Worm (Caenorhabditis elegans): Measurements from ENCODE around the gene mlc-4.

Gene mlc-4

ce11 chrIII:3423924-3424323 lies 30.3 kb upstream of the mlc-4 start:
- TF ChIP-seq tra-4 (tag; optimal IDR thresholded peaks at IDR 0.05) (no peak), tbx-37 (GFP tag; conservative IDR thresholded peaks at IDR 0.05) (0 out of 2 replicates have a peak, but pooled peaks have one; percentile 4)

DNA sequence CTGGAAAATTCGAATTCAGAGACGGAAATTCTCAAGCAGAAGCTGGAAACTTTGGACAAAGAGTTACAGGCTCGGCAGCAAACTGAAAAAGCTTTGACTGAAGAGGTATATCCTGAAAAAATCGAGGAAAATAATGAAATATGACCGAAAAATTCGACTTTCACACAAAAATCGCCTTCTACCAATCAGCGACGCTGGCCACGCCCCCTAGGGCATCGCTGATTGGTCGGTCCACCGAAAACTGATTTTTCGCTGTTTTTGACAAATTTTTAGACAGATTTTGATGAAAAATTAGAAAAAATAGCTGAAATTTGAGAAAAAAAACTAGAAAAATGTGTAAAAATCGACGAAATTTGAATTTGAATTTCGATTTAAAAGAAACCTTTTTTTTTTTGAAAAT lies 25.3 kb upstream of the mlc-4 start:
- TF ChIP-seq tra-4 (tag; optimal IDR thresholded peaks at IDR 0.05) (no peak), tbx-37 (GFP tag; conservative IDR thresholded peaks at IDR 0.05) (no peak), F13C5.2 (tag; optimal IDR thresholded peaks at IDR 0.05) (no peak), sea-1 (GFP tag; conservative IDR thresholded peaks at IDR 0.05) (no peak), scrt-1 (GFP tag; IDR thresholded peaks at IDR 0.05) (no peak), aly-1 (tag; optimal IDR thresholded peaks at IDR 0.05) (no peak), flt-1 (GFP tag; IDR thresholded peaks at IDR 0.05) (no peak), ceh-36 (tag; optimal IDR thresholded peaks at IDR 0.05) (no peak), hmg-4 (GFP tag; optimal IDR thresholded peaks at IDR 0.05) (no peak)

DNA sequence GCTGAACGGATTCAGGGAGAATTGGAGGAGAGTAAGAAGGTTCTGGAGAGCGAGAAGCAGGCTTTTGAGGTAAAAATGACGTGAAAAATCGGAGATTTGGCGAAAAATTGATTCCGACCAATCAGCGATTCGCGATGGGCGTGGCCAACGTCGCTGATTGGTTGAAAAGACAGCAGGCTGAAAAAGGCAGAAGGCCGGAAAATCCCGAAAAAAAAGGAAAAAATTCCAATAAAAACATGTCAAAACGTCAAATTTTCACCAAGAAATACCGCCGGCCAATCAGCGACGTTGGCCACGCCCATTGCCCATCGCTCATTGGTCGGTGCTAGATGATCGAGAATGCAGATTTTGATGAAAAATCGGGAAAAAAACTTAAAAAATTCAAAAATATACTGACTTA lies 23.9 kb upstream of the mlc-4 start:
- TF ChIP-seq tra-4 (tag; optimal IDR thresholded peaks at IDR 0.05) (no peak), F13C5.2 (tag; optimal IDR thresholded peaks at IDR 0.05) (no peak), tbx-11 (GFP tag; IDR thresholded peaks at IDR 0.05) (no peak), tbx-37 (GFP tag; conservative IDR thresholded peaks at IDR 0.05) (no peak), ama-1 (optimal IDR thresholded peaks at IDR 0.05) (no peak), pes-1 (GFP tag; IDR thresholded peaks at IDR 0.05) (no peak), hmg-4 (GFP tag; optimal IDR thresholded peaks at IDR 0.05) (no peak), B0310.2 (tag; optimal IDR thresholded peaks at IDR 0.05) (no peak), hnd-1 (tag; optimal IDR thresholded peaks at IDR 0.05) (no peak), aly-1 (tag; optimal IDR thresholded peaks at IDR 0.05) (no peak), hmbx-1 (tag; optimal IDR thresholded peaks at IDR 0.05) (no peak), scrt-1 (GFP tag; IDR thresholded peaks at IDR 0.05) (no peak)

DNA sequence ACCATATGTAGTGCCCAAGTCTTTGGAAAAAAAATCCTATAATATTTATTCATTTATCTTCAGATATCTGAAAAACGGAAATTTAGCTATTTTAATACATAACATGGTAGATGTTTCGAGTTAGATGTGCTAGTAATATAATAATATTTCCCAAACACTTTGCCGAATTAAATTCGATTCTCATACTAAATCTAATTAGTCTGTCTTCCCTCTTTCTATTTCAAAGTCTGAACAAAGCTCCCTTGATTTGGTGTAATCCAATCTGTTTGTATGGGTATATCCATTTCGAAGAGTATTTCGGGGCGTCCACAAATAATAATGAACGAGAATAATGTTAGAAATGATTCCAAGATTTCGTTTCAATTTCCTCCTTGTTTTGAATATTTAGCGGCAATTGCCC lies 20.8 kb upstream of the mlc-4 start:
- no peak for TF ChIP-seq B0310.2 (tag; optimal IDR thresholded peaks at IDR 0.05)
- no peak for TF ChIP-seq aly-1 (tag; optimal IDR thresholded peaks at IDR 0.05)
- TF ChIP-seq scrt-1 (GFP tag; IDR thresholded peaks at IDR 0.05) = no peak
- no peak for TF ChIP-seq ceh-36 (tag; optimal IDR thresholded peaks at IDR 0.05)

DNA sequence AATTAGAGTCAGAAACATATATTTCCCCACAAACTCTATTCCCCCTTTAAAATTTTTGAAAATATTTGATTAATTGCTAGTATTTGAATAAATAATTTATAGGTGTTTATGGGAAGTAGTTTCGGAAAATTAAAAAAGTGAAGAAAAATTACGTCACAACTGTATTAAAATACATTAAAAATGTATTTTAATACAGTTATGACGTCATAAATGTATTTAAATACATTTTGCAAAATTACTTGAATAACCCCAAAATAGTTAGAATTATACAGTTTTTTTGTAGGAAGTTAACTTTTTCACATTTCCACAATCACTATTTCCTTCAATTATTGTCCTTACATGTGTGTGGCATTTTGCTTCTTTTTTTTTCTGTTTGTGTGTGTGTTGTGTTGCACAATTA lies 19.9 kb upstream of the mlc-4 start:
- TF ChIP-seq ama-1 (optimal IDR thresholded peaks at IDR 0.05) (no peak), ets-7 (tag; optimal IDR thresholded peaks at IDR 0.05) (no peak), tra-4 (tag; optimal IDR thresholded peaks at IDR 0.05) (no peak), B0310.2 (tag; optimal IDR thresholded peaks at IDR 0.05) (no peak), aly-1 (tag; optimal IDR thresholded peaks at IDR 0.05) (no peak), F13C5.2 (tag; optimal IDR thresholded peaks at IDR 0.05) (no peak), scrt-1 (GFP tag; IDR thresholded peaks at IDR 0.05) (no peak), hnd-1 (tag; optimal IDR thresholded peaks at IDR 0.05) (no peak), pes-1 (GFP tag; IDR thresholded peaks at IDR 0.05) (no peak), tbx-37 (GFP tag; conservative IDR thresholded peaks at IDR 0.05) (no peak), sea-1 (GFP tag; conservative IDR thresholded peaks at IDR 0.05) (no peak), ceh-36 (tag; optimal IDR thresholded peaks at IDR 0.05) (no peak), flt-1 (GFP tag; IDR thresholded peaks at IDR 0.05) (no peak), hmbx-1 (tag; optimal IDR thresholded peaks at IDR 0.05) (no peak), hmg-4 (GFP tag; optimal IDR thresholded peaks at IDR 0.05) (no peak)

DNA sequence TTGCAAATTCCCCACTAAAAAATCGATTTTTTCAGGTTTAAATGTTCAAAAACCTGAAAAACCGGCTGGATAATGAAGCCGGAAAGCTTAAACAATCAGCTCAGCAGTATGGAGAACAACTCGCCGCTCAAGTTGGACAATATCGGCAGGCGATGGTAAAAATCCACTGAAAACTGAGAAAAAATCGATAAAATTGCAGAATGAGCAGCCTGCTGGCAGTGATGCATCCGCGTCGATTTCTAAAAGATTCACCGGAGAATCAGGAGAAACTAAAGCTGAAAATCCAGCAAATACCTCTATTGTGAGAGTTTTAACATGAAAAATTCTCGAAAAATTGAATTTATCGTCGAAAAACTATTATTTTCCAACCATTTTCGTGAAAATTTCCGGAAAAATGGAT lies 11.9 kb upstream of the mlc-4 start, which contains the start of gene golg-4:
Gene golg-4, plus strand, starts transcription at position 34 of the 400 bp plus-strand sequence.
- TF ChIP-seq F13C5.2 (tag; optimal IDR thresholded peaks at IDR 0.05) (no peak), ceh-36 (tag; optimal IDR thresholded peaks at IDR 0.05) (no peak), pes-1 (GFP tag; IDR thresholded peaks at IDR 0.05) (no peak), hmbx-1 (tag; optimal IDR thresholded peaks at IDR 0.05) (no peak), ceh-13 (GFP tag; optimal IDR thresholded peaks at IDR 0.05) (no peak), B0310.2 (tag; optimal IDR thresholded peaks at IDR 0.05) (no peak), flt-1 (GFP tag; IDR thresholded peaks at IDR 0.05) (no peak), sea-1 (GFP tag; conservative IDR thresholded peaks at IDR 0.05) (no peak), hnd-1 (tag; optimal IDR thresholded peaks at IDR 0.05) (no peak), tbx-11 (GFP tag; IDR thresholded peaks at IDR 0.05) (no peak), ets-7 (tag; optimal IDR thresholded peaks at IDR 0.05) (no peak), aly-1 (tag; optimal IDR thresholded peaks at IDR 0.05) (no peak), tra-4 (tag; optimal IDR thresholded peaks at IDR 0.05) (no peak), scrt-1 (GFP tag; IDR thresholded peaks at IDR 0.05) (no peak), ama-1 (optimal IDR thresholded peaks at IDR 0.05) (no peak), hmg-4 (GFP tag; optimal IDR thresholded peaks at IDR 0.05) (no peak), tbx-37 (GFP tag; conservative IDR thresholded peaks at IDR 0.05) (no peak)

DNA sequence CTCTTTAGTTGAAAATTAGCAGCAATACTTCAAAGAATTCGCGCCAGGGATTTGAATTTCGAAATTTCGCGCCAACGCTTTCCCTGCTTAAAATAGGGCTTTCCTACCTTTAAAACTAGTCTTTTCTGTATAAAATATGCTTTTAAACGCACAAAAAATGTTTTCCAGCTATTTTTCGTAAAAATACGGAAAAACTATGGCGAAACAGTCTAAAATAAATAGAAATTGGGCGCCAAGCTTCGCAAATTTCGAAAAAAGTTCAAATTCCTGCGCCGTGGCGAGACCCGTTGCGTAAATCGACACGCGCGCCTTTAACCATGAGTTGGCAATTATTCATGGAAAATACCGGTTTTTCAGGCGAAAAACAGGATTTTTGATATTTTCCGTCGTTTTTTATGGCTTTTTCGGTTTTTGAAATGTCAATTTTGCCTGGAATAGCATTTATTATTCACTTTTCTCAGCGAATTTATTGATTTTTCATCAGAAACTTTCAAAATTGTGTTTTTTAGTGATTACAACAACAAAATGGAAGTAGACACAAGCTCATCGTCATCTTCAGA lies 10.8 kb upstream of the mlc-4 start, which contains the start of the genes npp-9 and F59A2.5:
Gene npp-9, minus strand, starts transcription at position 126 of the 560 bp plus-strand sequence.
Gene F59A2.5, plus strand, starts transcription at position 510 of the 560 bp plus-strand sequence.
- TF ChIP-seq B0310.2 (tag; optimal IDR thresholded peaks at IDR 0.05) (no peak), hmg-4 (GFP tag; optimal IDR thresholded peaks at IDR 0.05) (no peak), ama-1 (optimal IDR thresholded peaks at IDR 0.05) (no peak), F13C5.2 (tag; optimal IDR thresholded peaks at IDR 0.05) (peak; percentile 32), tbx-11 (GFP tag; IDR thresholded peaks at IDR 0.05) (0 out of 2 replicates have a peak, but pooled peaks have one; percentile 24), ets-7 (tag; optimal IDR thresholded peaks at IDR 0.05) (no peak), tra-4 (tag; optimal IDR thresholded peaks at IDR 0.05) (no peak), ceh-13 (GFP tag; optimal IDR thresholded peaks at IDR 0.05) (no peak), tbx-37 (GFP tag; conservative IDR thresholded peaks at IDR 0.05) (no peak), ceh-36 (tag; optimal IDR thresholded peaks at IDR 0.05) (no peak), hnd-1 (tag; optimal IDR thresholded peaks at IDR 0.05) (no peak), flt-1 (GFP tag; IDR thresholded peaks at IDR 0.05) (no peak), aly-1 (tag; optimal IDR thresholded peaks at IDR 0.05) (no peak)

ce11 chrIII:3400444-3400843 lies 6.9 kb upstream of the mlc-4 start:
- TF ChIP-seq sea-1 (GFP tag; conservative IDR thresholded peaks at IDR 0.05) (no peak), flt-1 (GFP tag; IDR thresholded peaks at IDR 0.05) (no peak), hmbx-1 (tag; optimal IDR thresholded peaks at IDR 0.05) (no peak), tbx-37 (GFP tag; conservative IDR thresholded peaks at IDR 0.05) (no peak), pes-1 (GFP tag; IDR thresholded peaks at IDR 0.05) (no peak), ets-7 (tag; optimal IDR thresholded peaks at IDR 0.05) (no peak), aly-1 (tag; optimal IDR thresholded peaks at IDR 0.05) (no peak), hnd-1 (tag; optimal IDR thresholded peaks at IDR 0.05) (no peak), ceh-13 (GFP tag; optimal IDR thresholded peaks at IDR 0.05) (no peak), hmg-4 (GFP tag; optimal IDR thresholded peaks at IDR 0.05) (no peak), scrt-1 (GFP tag; IDR thresholded peaks at IDR 0.05) (no peak), ceh-36 (tag; optimal IDR thresholded peaks at IDR 0.05) (no peak), ama-1 (optimal IDR thresholded peaks at IDR 0.05) (no peak), B0310.2 (tag; optimal IDR thresholded peaks at IDR 0.05) (no peak)

Data from whole organism, early embryonic.